Worm (Caenorhabditis elegans) whole organism, L2 larva: ENCODE measurements around the gene Y50D7A.3.

Experiments
- F13H6.1 ChIP-seq: sonication (generic microtip); optimal IDR thresholded peaks from 2 replicates; lab custom pipeline; 2016; ENCODE audit warnings: missing genetic modification characterization, missing compliant biosample characterization
- Y55F3AM.14 ChIP-seq: fragments of 200-800 bp; sonication (Bioruptor generic); optimal IDR thresholded peaks from 2 replicates; lab custom pipeline; 2018; ENCODE audit warnings: mild to moderate bottlenecking, missing genetic modification characterization, missing compliant biosample characterization
- ZK546.5 ChIP-seq: sonication (generic microtip); optimal IDR thresholded peaks from 2 replicates; lab custom pipeline; 2017; ENCODE audit warnings: missing biosample characterization, missing genetic modification characterization
- alr-1 ChIP-seq: fragments of 150-350 bp; optimal IDR thresholded peaks from 2 replicates; lab custom pipeline; 2014; ENCODE audit warnings: missing biosample characterization, missing genetic modification characterization
- ama-1 ChIP-seq: fragments of 150-350 bp; optimal IDR thresholded peaks from 2 replicates; lab custom pipeline; 2018; ENCODE audit warnings: inconsistent platforms
- ceh-82 ChIP-seq: fragments of 150-350 bp; optimal IDR thresholded peaks from 2 replicates; lab custom pipeline; 2014; ENCODE audit warnings: missing biosample characterization, missing genetic modification characterization
- crh-2 ChIP-seq: sonication (generic microtip); optimal IDR thresholded peaks from 2 replicates; lab custom pipeline; 2017; ENCODE audit warnings: missing biosample characterization, missing genetic modification characterization
- egl-27 ChIP-seq: sonication (generic microtip); optimal IDR thresholded peaks from 3 replicates; lab custom pipeline; 2017; ENCODE audit warnings: missing biosample characterization, missing genetic modification reagents, missing genetic modification characterization
- elt-1 ChIP-seq: fragments of 150-350 bp; optimal IDR thresholded peaks from 2 replicates; lab custom pipeline; 2014; ENCODE audit warnings: missing biosample characterization, missing genetic modification characterization
- fos-1 ChIP-seq: fragments of 150-350 bp; optimal IDR thresholded peaks from 2 replicates; lab custom pipeline; 2014; ENCODE audit warnings: missing biosample characterization, missing genetic modification characterization
- lin-11 ChIP-seq: fragments of 150-350 bp; sonication (generic microtip); optimal IDR thresholded peaks from 2 replicates; lab custom pipeline; 2014; ENCODE audit warnings: missing biosample characterization, missing genetic modification characterization, inconsistent platforms, mixed read lengths
- lin-13 ChIP-seq: fragments of 150-350 bp; optimal IDR thresholded peaks from 2 replicates; lab custom pipeline; 2014; ENCODE audit warnings: missing biosample characterization, missing genetic modification reagents, missing genetic modification characterization
- lin-39 ChIP-seq: fragments of 150-350 bp; optimal IDR thresholded peaks from 2 replicates; lab custom pipeline; 2014; ENCODE audit warnings: missing biosample characterization, missing genetic modification reagents, missing genetic modification characterization
- mab-5 ChIP-seq: fragments of 150-350 bp; optimal IDR thresholded peaks from 2 replicates; lab custom pipeline; 2014; ENCODE audit warnings: missing biosample characterization, missing genetic modification characterization
- mbf-1 ChIP-seq: sonication (generic microtip); optimal IDR thresholded peaks from 2 replicates; lab custom pipeline; 2017; ENCODE audit warnings: missing biosample characterization, missing genetic modification characterization
- mdl-1 ChIP-seq, 2 experiments: fragments of 150-350 bp in 1 of 2; sonication (generic microtip) in 1 of 2; optimal IDR thresholded peaks; 2 replicates each; lab custom pipeline; 2017; ENCODE audit warnings: missing biosample characterization in 2 of 2, missing genetic modification characterization in 2 of 2
- nhr-10 ChIP-seq: sonication (generic microtip); optimal IDR thresholded peaks from 2 replicates; lab custom pipeline; 2017; ENCODE audit warnings: missing biosample characterization, missing genetic modification characterization
- nhr-11 ChIP-seq: fragments of 150-350 bp; optimal IDR thresholded peaks from 2 replicates; lab custom pipeline; 2014; ENCODE audit warnings: missing biosample characterization, missing genetic modification characterization
- nhr-12 ChIP-seq: fragments of 150-350 bp; optimal IDR thresholded peaks from 2 replicates; lab custom pipeline; 2014; ENCODE audit warnings: missing biosample characterization, missing genetic modification characterization
- nhr-129 ChIP-seq: fragments of 150-350 bp; optimal IDR thresholded peaks from 2 replicates; lab custom pipeline; 2014; ENCODE audit warnings: missing biosample characterization, missing genetic modification characterization
- nhr-21 ChIP-seq: fragments of 150-350 bp; optimal IDR thresholded peaks from 2 replicates; lab custom pipeline; 2014; ENCODE audit warnings: missing biosample characterization, missing genetic modification characterization
- nhr-237 ChIP-seq: fragments of 150-350 bp; optimal IDR thresholded peaks from 2 replicates; lab custom pipeline; 2014; ENCODE audit warnings: missing biosample characterization, missing genetic modification characterization
- nhr-25 ChIP-seq: fragments of 150-350 bp; sonication (generic microtip); optimal IDR thresholded peaks from 3 replicates; lab custom pipeline; 2014; ENCODE audit warnings: missing biosample characterization, missing genetic modification characterization
- nhr-6 ChIP-seq: fragments of 150-350 bp; optimal IDR thresholded peaks from 2 replicates; lab custom pipeline; 2014; ENCODE audit warnings: missing biosample characterization, missing genetic modification characterization
- nhr-77 ChIP-seq: fragments of 150-350 bp; optimal IDR thresholded peaks from 2 replicates; lab custom pipeline; 2014; ENCODE audit warnings: missing biosample characterization, missing genetic modification characterization
- peb-1 ChIP-seq: fragments of 150-350 bp; optimal IDR thresholded peaks from 2 replicates; lab custom pipeline; 2014; ENCODE audit warnings: missing biosample characterization, missing genetic modification characterization
- sem-4 ChIP-seq: fragments of 150-350 bp; optimal IDR thresholded peaks from 2 replicates; lab custom pipeline; 2014; ENCODE audit warnings: missing biosample characterization, missing genetic modification reagents, missing genetic modification characterization
- skn-1 ChIP-seq: sonication (generic microtip); optimal IDR thresholded peaks from 2 replicates; lab custom pipeline; 2017; ENCODE audit warnings: missing biosample characterization, missing genetic modification characterization
- sma-3 ChIP-seq: sonication (generic microtip); optimal IDR thresholded peaks from 2 replicates; lab custom pipeline; 2016; ENCODE audit warnings: missing genetic modification reagents, missing genetic modification characterization, missing compliant biosample characterization
- sma-9 ChIP-seq, 2 experiments: fragments of 150-350 bp in 1 of 2; sonication (generic microtip) in 1 of 2; optimal IDR thresholded peaks; 2 replicates each; lab custom pipeline; 2014 to 2016; ENCODE audit warnings: missing genetic modification characterization in 2 of 2, mild to moderate bottlenecking in 1 of 2, missing biosample characterization in 1 of 2, missing compliant biosample characterization in 1 of 2, missing genetic modification reagents in 1 of 2, moderate library complexity in 1 of 2
- unc-39 ChIP-seq: fragments of 150-350 bp; optimal IDR thresholded peaks from 2 replicates; lab custom pipeline; 2014; ENCODE audit warnings: missing biosample characterization, missing genetic modification characterization
- unc-55 ChIP-seq: fragments of 150-350 bp; sonication (generic microtip); optimal IDR thresholded peaks from 3 replicates; lab custom pipeline; 2014; ENCODE audit warnings: missing biosample characterization, missing genetic modification reagents, missing genetic modification characterization
- zag-1 ChIP-seq: fragments of 150-350 bp; optimal IDR thresholded peaks from 2 replicates; lab custom pipeline; 2014; ENCODE audit warnings: missing biosample characterization, missing genetic modification characterization
- ztf-1 ChIP-seq: fragments of 200-800 bp; sonication (Bioruptor generic); conservative IDR thresholded peaks from 2 replicates; pipeline ENCODE4 v1.3.6; 2022; ENCODE audit warnings: missing genetic modification characterization, missing compliant biosample characterization
- ztf-11 ChIP-seq: sonication (generic microtip); optimal IDR thresholded peaks from 2 replicates; lab custom pipeline; 2017; ENCODE audit warnings: missing biosample characterization, missing genetic modification characterization

The Y50D7A.3 gene

DNA sequence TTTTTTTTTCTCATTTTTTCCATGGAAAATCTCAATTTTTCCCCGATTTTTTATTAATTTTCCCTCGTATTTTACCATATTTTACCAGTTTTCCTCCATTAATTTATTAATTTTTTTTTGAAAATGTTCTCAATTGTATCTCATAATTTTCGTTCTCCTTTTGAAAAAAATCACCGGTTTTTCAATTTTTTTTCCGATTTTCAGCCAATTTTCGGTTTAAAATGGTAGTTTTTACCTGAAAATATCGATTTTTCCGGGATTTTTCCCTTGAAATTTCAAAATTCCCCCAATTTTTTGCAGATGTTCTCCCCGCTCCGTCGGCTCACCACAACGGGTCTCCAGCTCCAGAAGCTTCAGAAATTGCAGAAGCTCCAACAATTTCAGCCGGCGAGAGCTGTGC lies 29.5 kb downstream of the Y50D7A.3 start, which contains the start of gene taco-1:
Gene taco-1 (plus strand): TSS at position 301 of the 400 bp plus-strand sequence.
- TF ChIP-seq nhr-6 (tag; lab: Kevin White, UChicago), result no peak
- TF ChIP-seq lin-13 (GFP tag; lab: Kevin White, UChicago), result no peak
- TF ChIP-seq ztf-11 (tag; lab: Kevin White, UChicago), result no peak
- no peak for TF ChIP-seq unc-39 (tag; lab: Kevin White, UChicago)
- no peak for TF ChIP-seq sma-9 (GFP tag; optimal IDR thresholded peaks at IDR 0.05; lab: Kevin White, UChicago)
- no peak for TF ChIP-seq sma-9 (tag; optimal IDR thresholded peaks at IDR 0.05; lab: Kevin White, UChicago)

- TF ChIP-seq Y55F3AM.14 (GFP tag; lab: Kevin White, UChicago) (no peak), mdl-1 (tag; optimal IDR thresholded peaks at IDR 0.05; lab: Kevin White, UChicago) (no peak), sma-3 (GFP tag; lab: Kevin White, UChicago) (no peak), nhr-21 (no peak), ztf-1 (GFP tag; lab: Robert Waterston, UW) (no peak), unc-39 (tag; lab: Kevin White, UChicago) (no peak), peb-1 (tag; lab: Kevin White, UChicago) (no peak), ceh-82 (no peak), alr-1 (tag; lab: Kevin White, UChicago) (no peak), ZK546.5 (tag; lab: Kevin White, UChicago) (no peak), mbf-1 (tag; lab: Kevin White, UChicago) (no peak), nhr-237 (tag; lab: Kevin White, UChicago) (no peak), nhr-11 (tag; lab: Kevin White, UChicago) (no peak), F13H6.1 (tag; lab: Kevin White, UChicago) (no peak), lin-13 (GFP tag; lab: Kevin White, UChicago) (no peak), sma-9 (GFP tag; optimal IDR thresholded peaks at IDR 0.05; lab: Kevin White, UChicago) (no peak), sma-9 (tag; optimal IDR thresholded peaks at IDR 0.05; lab: Kevin White, UChicago) (no peak), lin-39 (tag; lab: Kevin White, UChicago) (no peak), skn-1 (tag; lab: Kevin White, UChicago) (no peak)
Observed at ce11 chrIII:292340-292739, 38.0 kb downstream of the Y50D7A.3 start, which contains the start of gene Y50D7A.1. Gene Y50D7A.1, plus strand, starts transcription at chrIII:292640.

DNA sequence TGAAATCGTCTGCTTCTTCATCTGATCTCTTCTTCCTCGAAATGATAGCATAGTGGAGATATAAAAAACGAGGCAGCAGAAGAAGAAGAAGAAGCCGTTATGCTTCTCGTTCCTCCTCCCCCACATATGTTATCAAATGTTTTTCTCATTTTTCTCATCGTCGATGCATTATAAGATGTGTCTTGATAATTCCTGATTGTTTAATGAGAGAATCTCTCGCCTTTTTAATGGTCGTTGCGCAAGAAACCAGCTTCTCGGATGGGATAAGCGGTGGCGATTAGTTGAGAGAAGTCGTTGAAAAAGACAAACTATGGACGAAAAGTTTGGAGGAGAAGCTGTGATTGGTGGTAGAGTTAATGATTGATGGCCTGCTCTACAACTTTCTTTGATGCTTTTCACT lies 40.2 kb downstream of the Y50D7A.3 start, which contains the start of gene Y50D7A.13:
Gene Y50D7A.13 (minus strand): TSS at position 101 of the 400 bp plus-strand sequence.
- TF ChIP-seq skn-1 (tag; lab: Kevin White, UChicago) (no peak), ztf-11 (tag; lab: Kevin White, UChicago) (no peak), Y55F3AM.14 (GFP tag; lab: Kevin White, UChicago) (no peak), sma-3 (GFP tag; lab: Kevin White, UChicago) (no peak), lin-11 (tag; lab: Kevin White, UChicago) (no peak), ama-1 (lab: Kevin White, UChicago) (no peak), zag-1 (tag; lab: Kevin White, UChicago) (no peak), unc-55 (GFP tag; lab: Kevin White, UChicago) (no peak), lin-13 (GFP tag; lab: Kevin White, UChicago) (no peak), nhr-77 (tag; lab: Kevin White, UChicago) (no peak), egl-27 (tag; lab: Kevin White, UChicago) (no peak), nhr-12 (tag; lab: Kevin White, UChicago) (no peak), mbf-1 (tag; lab: Kevin White, UChicago) (no peak), crh-2 (tag; lab: Kevin White, UChicago) (no peak), nhr-21 (no peak), fos-1 (tag; lab: Kevin White, UChicago) (no peak), elt-1 (no peak)
- TF ChIP-seq, all 48 proteins: peak for 0

DNA sequence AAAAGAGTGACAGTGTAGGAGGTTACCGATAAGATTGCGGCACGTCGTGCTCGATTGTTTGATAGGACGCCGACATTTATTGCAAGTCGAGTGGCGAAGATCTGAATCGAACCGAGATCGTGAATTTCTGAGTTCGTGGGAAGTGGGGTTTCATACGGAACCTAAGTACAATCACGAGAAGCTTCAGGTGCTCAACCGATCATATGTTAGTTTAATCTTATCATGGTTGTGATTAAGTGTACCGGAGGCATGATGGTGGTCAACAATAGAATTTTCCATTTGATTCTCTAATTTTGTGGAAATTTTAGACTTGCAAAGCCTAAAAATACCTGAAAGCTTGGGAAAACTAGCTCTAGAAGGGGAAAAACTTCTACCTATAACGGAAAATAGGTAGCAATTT lies 44.1 kb downstream of the Y50D7A.3 start, which contains the start of gene ads-1:
Gene ads-1 (minus strand): TSS at position 101 of the 400 bp plus-strand sequence.
- no peak for TF ChIP-seq zag-1 (tag; lab: Kevin White, UChicago)
- no peak for TF ChIP-seq crh-2 (tag; lab: Kevin White, UChicago)
- TF ChIP-seq mab-5, result no peak
- no peak for TF ChIP-seq nhr-129 (tag; lab: Kevin White, UChicago)
- TF ChIP-seq sem-4 (tag; lab: Kevin White, UChicago), result no peak
- no peak for TF ChIP-seq nhr-25 (tag; lab: Kevin White, UChicago)
- no peak for TF ChIP-seq nhr-12 (tag; lab: Kevin White, UChicago)
- TF ChIP-seq nhr-10 (tag; lab: Kevin White, UChicago), result no peak
- TF ChIP-seq Y55F3AM.14 (GFP tag; lab: Kevin White, UChicago), result no peak
- TF ChIP-seq nhr-77 (tag; lab: Kevin White, UChicago), result no peak
- TF ChIP-seq lin-13 (GFP tag; lab: Kevin White, UChicago), result no peak
